Worm (Caenorhabditis elegans) whole organism, L1 larva: ENCODE measurements around the gene mam-5.

Experiments
- C16A3.4 ChIP-seq: fragments of 150-350 bp; optimal IDR thresholded peaks from 2 replicates; lab custom pipeline; 2014; ENCODE audit warnings: missing biosample characterization, missing genetic modification characterization
- F16B12.6 ChIP-seq: fragments of 150-350 bp; optimal IDR thresholded peaks from 2 replicates; lab custom pipeline; 2014; ENCODE audit warnings: missing biosample characterization, missing genetic modification characterization
- blmp-1 ChIP-seq: fragments of 150-350 bp; optimal IDR thresholded peaks from 2 replicates; lab custom pipeline; 2014; ENCODE audit warnings: missing biosample characterization, missing genetic modification characterization
- ceh-8 ChIP-seq: fragments of 200-800 bp; sonication (Bioruptor generic); optimal IDR thresholded peaks from 2 replicates; lab custom pipeline; 2018; ENCODE audit warnings: mild to moderate bottlenecking, missing genetic modification characterization, moderate library complexity, missing compliant biosample characterization
- ceh-82 ChIP-seq, 3 experiments: fragments of 150-350 bp in 1 of 3; sonication (generic microtip) in 2 of 3; optimal IDR thresholded peaks; 2 replicates each; lab custom pipeline; 2014 to 2017; ENCODE audit warnings: missing biosample characterization in 3 of 3, missing genetic modification characterization in 3 of 3
- ceh-88 ChIP-seq: fragments of 200-800 bp; sonication (Bioruptor generic); IDR thresholded peaks from 2 replicates; pipeline ENCODE4 v1.3.6; 2022; ENCODE audit warnings: missing genetic modification characterization, missing compliant biosample characterization
- dpl-1 ChIP-seq, 3 experiments: fragments of 150-350 bp in 2 of 3; sonication (generic microtip) in 1 of 3; optimal IDR thresholded peaks; 2 replicates each; lab custom pipeline; 2014 to 2017; ENCODE audit warnings: missing biosample characterization in 3 of 3, missing genetic modification characterization in 3 of 3, missing genetic modification reagents in 3 of 3
- dsc-1 ChIP-seq: sonication (generic microtip); optimal IDR thresholded peaks from 2 replicates; lab custom pipeline; 2016; ENCODE audit warnings: mild to moderate bottlenecking, missing genetic modification characterization, missing compliant biosample characterization
- efl-1 ChIP-seq, 4 experiments: fragments of 150-350 bp; optimal IDR thresholded peaks in 3 of 4; peaks in 1 of 4; 1 replicate in 1 of 4; 2 replicates in 3 of 4; lab custom pipeline; 2014; ENCODE audit warnings: missing biosample characterization in 2 of 4, missing genetic modification characterization in 2 of 4, missing genetic modification reagents in 2 of 4
- elt-2 ChIP-seq: sonication (generic microtip); optimal IDR thresholded peaks from 2 replicates; lab custom pipeline; 2016; ENCODE audit warnings: missing genetic modification characterization, mild to moderate bottlenecking, inconsistent platforms, missing compliant biosample characterization, missing genetic modification reagents
- fkh-8 ChIP-seq: sonication (generic microtip); optimal IDR thresholded peaks from 2 replicates; lab custom pipeline; 2016; ENCODE audit warnings: mild to moderate bottlenecking, missing genetic modification characterization, missing compliant biosample characterization
- grh-1 ChIP-seq: fragments of 200-800 bp; sonication (Bioruptor generic); IDR thresholded peaks from 2 replicates; pipeline ENCODE4 v1.3.6; 2022; ENCODE audit warnings: missing genetic modification reagents, missing genetic modification characterization, missing compliant biosample characterization
- isw-1 ChIP-seq: fragments of 200-800 bp; sonication (Bioruptor generic); IDR thresholded peaks from 2 replicates; pipeline ENCODE4 v1.3.6; 2022; ENCODE audit warnings: missing genetic modification characterization, missing compliant biosample characterization
- lin-13 ChIP-seq: fragments of 150-350 bp; optimal IDR thresholded peaks from 2 replicates; lab custom pipeline; 2014; ENCODE audit warnings: missing biosample characterization, missing genetic modification reagents, missing genetic modification characterization
- lin-14 ChIP-seq: fragments of 200-800 bp; sonication (Bioruptor generic); optimal IDR thresholded peaks from 2 replicates; lab custom pipeline; 2018; ENCODE audit warnings: mild to moderate bottlenecking, missing genetic modification characterization, moderate library complexity, missing compliant biosample characterization
- lin-35 ChIP-seq, 2 experiments: fragments of 150-350 bp; optimal IDR thresholded peaks; 2 replicates each; lab custom pipeline; 2014; ENCODE audit warnings: missing biosample characterization in 2 of 2, missing genetic modification characterization in 2 of 2, missing genetic modification reagents in 2 of 2
- lir-3 ChIP-seq: sonication (generic microtip); optimal IDR thresholded peaks from 2 replicates; lab custom pipeline; 2016; ENCODE audit warnings: mild to moderate bottlenecking, missing genetic modification characterization, moderate library complexity, missing compliant biosample characterization; ENCODE audit not compliant: poor library complexity
- lsy-2 ChIP-seq, 2 experiments: fragments of 150-350 bp; optimal IDR thresholded peaks; 2 replicates each; lab custom pipeline; 2014; ENCODE audit warnings: missing biosample characterization in 2 of 2, missing genetic modification characterization in 2 of 2
- mab-9 ChIP-seq: fragments of 200-800 bp; sonication (Bioruptor generic); IDR thresholded peaks from 2 replicates; pipeline ENCODE4 v1.3.6; 2022; ENCODE audit warnings: missing genetic modification reagents, missing genetic modification characterization, missing compliant biosample characterization
- mep-1 ChIP-seq: fragments of 150-350 bp; optimal IDR thresholded peaks from 2 replicates; lab custom pipeline; 2014; ENCODE audit warnings: missing biosample characterization, missing genetic modification characterization
- nhr-19 ChIP-seq: fragments of 200-800 bp; sonication (Bioruptor generic); conservative IDR thresholded peaks from 2 replicates; pipeline ENCODE4 v1.3.6; 2022; ENCODE audit warnings: missing genetic modification characterization, missing compliant biosample characterization
- nhr-20 ChIP-seq: sonication (generic microtip); optimal IDR thresholded peaks from 2 replicates; lab custom pipeline; 2016; ENCODE audit warnings: mild to moderate bottlenecking, missing genetic modification characterization, missing compliant biosample characterization
- nhr-47 ChIP-seq: sonication (generic microtip); optimal IDR thresholded peaks from 2 replicates; lab custom pipeline; 2016; ENCODE audit warnings: mild to moderate bottlenecking, missing genetic modification characterization, moderate library complexity, missing compliant biosample characterization
- nhr-71 ChIP-seq: sonication (generic microtip); optimal IDR thresholded peaks from 2 replicates; lab custom pipeline; 2016; ENCODE audit warnings: mild to moderate bottlenecking, missing genetic modification characterization, moderate library complexity, missing compliant biosample characterization
- nhr-77 ChIP-seq: fragments of 150-350 bp; optimal IDR thresholded peaks from 2 replicates; lab custom pipeline; 2014; ENCODE audit warnings: missing biosample characterization, missing genetic modification characterization
- nhr-85 ChIP-seq: sonication (generic microtip); peaks from one replicate; lab custom pipeline; 2016; ENCODE audit warnings: missing genetic modification characterization, inconsistent platforms, missing compliant biosample characterization
- nhr-90 ChIP-seq: sonication (generic microtip); optimal IDR thresholded peaks from 2 replicates; lab custom pipeline; 2016; ENCODE audit warnings: mild to moderate bottlenecking, missing genetic modification characterization, missing compliant biosample characterization; ENCODE audit not compliant: poor library complexity
- pax-3 ChIP-seq: fragments of 200-800 bp; sonication (Bioruptor generic); optimal IDR thresholded peaks from 2 replicates; lab custom pipeline; 2018; ENCODE audit warnings: mild to moderate bottlenecking, missing genetic modification characterization, moderate library complexity, missing compliant biosample characterization
- rnt-1 ChIP-seq: sonication (generic microtip); optimal IDR thresholded peaks from 2 replicates; lab custom pipeline; 2016; ENCODE audit warnings: mild to moderate bottlenecking, missing genetic modification characterization, moderate library complexity, missing compliant biosample characterization
- skn-1 ChIP-seq: fragments of 150-350 bp; optimal IDR thresholded peaks from 2 replicates; lab custom pipeline; 2014; ENCODE audit warnings: missing biosample characterization, missing genetic modification characterization
- snu-23 ChIP-seq: sonication (generic microtip); optimal IDR thresholded peaks from 2 replicates; lab custom pipeline; 2016; ENCODE audit warnings: missing genetic modification characterization, missing compliant biosample characterization
- swsn-7 ChIP-seq: sonication (generic microtip); optimal IDR thresholded peaks from 2 replicates; lab custom pipeline; 2016; ENCODE audit warnings: missing genetic modification characterization, missing compliant biosample characterization
- tbx-2 ChIP-seq: sonication (generic microtip); optimal IDR thresholded peaks from 2 replicates; lab custom pipeline; 2016; ENCODE audit warnings: missing genetic modification characterization, missing compliant biosample characterization
- unc-86 ChIP-seq: sonication (generic microtip); optimal IDR thresholded peaks from 2 replicates; lab custom pipeline; 2016; ENCODE audit warnings: missing genetic modification characterization, missing compliant biosample characterization
- vab-15 ChIP-seq: sonication (generic microtip); optimal IDR thresholded peaks from 2 replicates; lab custom pipeline; 2017; ENCODE audit warnings: missing genotype, mild to moderate bottlenecking, missing genetic modification characterization, missing compliant biosample characterization
- xbp-1 ChIP-seq: sonication (generic microtip); optimal IDR thresholded peaks from 2 replicates; lab custom pipeline; 2016; ENCODE audit warnings: missing genetic modification characterization, missing compliant biosample characterization
- ztf-11 ChIP-seq, 2 experiments: sonication (generic microtip); optimal IDR thresholded peaks; 2 replicates each; lab custom pipeline; 2016 to 2017; ENCODE audit warnings: missing genetic modification characterization in 2 of 2, missing biosample characterization in 1 of 2, missing compliant biosample characterization in 1 of 2

mam-5 gene

ce11 chrV:9980731-9981483 is 28.4 kb downstream of the mam-5 start, which contains the start of the genes ruvb-1 and tofu-1:
Gene ruvb-1, minus strand, starts transcription at chrV:9980802.
Gene tofu-1, plus strand, starts transcription at chrV:9981147.
- TF ChIP-seq lin-14 (GFP tag; lab: Kevin White, UChicago), result peak; percentile 63
- TF ChIP-seq lsy-2 (tag; optimal IDR thresholded peaks at IDR 0.05; lab: Kevin White, UChicago), result peak; percentile 46 to 60
- TF ChIP-seq nhr-85 (tag; lab: Kevin White, UChicago), result peak; percentile 79
- peak; percentile 78 for TF ChIP-seq grh-1 (GFP tag; lab: Robert Waterston, UW)
- TF ChIP-seq C16A3.4 (tag; lab: Kevin White, UChicago), result peak; percentile 45
- TF ChIP-seq mab-9 (GFP tag; lab: Robert Waterston, UW), result peak; percentile 52
- TF ChIP-seq unc-86 (tag; lab: Kevin White, UChicago), result peak; percentile 64
- TF ChIP-seq lir-3 (tag; lab: Kevin White, UChicago), result peak; percentile 64
- peak; percentile 40 to 70 for TF ChIP-seq lin-35 (GFP tag; optimal IDR thresholded peaks at IDR 0.05; lab: Kevin White, UChicago)
- peak; percentile 16 for TF ChIP-seq lin-13 (GFP tag; lab: Kevin White, UChicago)
- peak; percentile 13 for TF ChIP-seq ceh-8 (GFP tag; lab: Kevin White, UChicago)
- TF ChIP-seq F16B12.6 (tag; lab: Kevin White, UChicago), result peak; percentile 84
- peak; percentile 78 for TF ChIP-seq swsn-7
- TF ChIP-seq ztf-11 (tag; optimal IDR thresholded peaks at IDR 0.05; lab: Kevin White, UChicago), result peak in 1 of 2 experiments; percentile 64
- TF ChIP-seq efl-1 (optimal IDR thresholded peaks at IDR 0.05; lab: Kevin White, UChicago), result peak; percentile 30 to 60
- TF ChIP-seq efl-1 (GFP tag; optimal IDR thresholded peaks at IDR 0.05 in 1 of 2; lab: Kevin White, UChicago), result peak; percentile 49 to 96
- peak; percentile 24 for TF ChIP-seq dsc-1 (tag; lab: Kevin White, UChicago)
- peak in 2 of 3 experiments; percentile 39 to 42 for TF ChIP-seq ceh-82 (tag; optimal IDR thresholded peaks at IDR 0.05; lab: Kevin White, UChicago)
- TF ChIP-seq mep-1 (tag; lab: Kevin White, UChicago), result peak; percentile 59
- peak; percentile 14 for TF ChIP-seq pax-3 (tag; lab: Kevin White, UChicago)
- TF ChIP-seq rnt-1 (tag; lab: Kevin White, UChicago), result peak; percentile 43
- TF ChIP-seq snu-23 (GFP tag; lab: Kevin White, UChicago), result peak; percentile 82
- peak; percentile 75 for TF ChIP-seq xbp-1 (tag; lab: Kevin White, UChicago)
- TF ChIP-seq nhr-47 (tag; lab: Kevin White, UChicago), result peak; percentile 84
- peak; percentile 48 for TF ChIP-seq isw-1 (GFP tag; lab: Robert Waterston, UW)
- TF ChIP-seq tbx-2 (tag; lab: Kevin White, UChicago), result peak; percentile 72
- TF ChIP-seq elt-2 (tag; lab: Kevin White, UChicago), result peak; percentile 32
- peak; percentile 79 for TF ChIP-seq nhr-20 (tag; lab: Kevin White, UChicago)
- TF ChIP-seq dpl-1 (GFP tag; optimal IDR thresholded peaks at IDR 0.05; lab: Kevin White, UChicago), result peak; percentile 5 to 65 (median 49)
- TF ChIP-seq ceh-88 (GFP tag; lab: Robert Waterston, UW), result peak; percentile 55
- TF ChIP-seq nhr-71 (tag; lab: Kevin White, UChicago), result peak; percentile 81
- peak; percentile 81 for TF ChIP-seq nhr-19 (GFP tag; lab: Robert Waterston, UW)
- TF ChIP-seq nhr-90, result peak; percentile 87
- TF ChIP-seq skn-1 (tag; lab: Kevin White, UChicago), result peak; percentile 3
- peak; percentile 14 for TF ChIP-seq blmp-1 (tag; lab: Kevin White, UChicago)
- peak; percentile 24 for TF ChIP-seq nhr-77 (tag; lab: Kevin White, UChicago)

ce11 chrV:9982568-9982967 is 30.1 kb downstream of the mam-5 start, which contains the start of gene C27H6.9:
Gene C27H6.9, plus strand, starts transcription at chrV:9982868.
- TF ChIP-seq C16A3.4 (tag; lab: Kevin White, UChicago) (no peak), isw-1 (GFP tag; lab: Robert Waterston, UW) (no peak), fkh-8 (tag; lab: Kevin White, UChicago) (no peak), ceh-88 (GFP tag; lab: Robert Waterston, UW) (no peak), dpl-1 (GFP tag; optimal IDR thresholded peaks at IDR 0.05; lab: Kevin White, UChicago) (no peak), ceh-82 (tag; optimal IDR thresholded peaks at IDR 0.05; lab: Kevin White, UChicago) (no peak), nhr-90 (no peak), vab-15 (tag; lab: Kevin White, UChicago) (no peak)
